Worm (Caenorhabditis elegans): ENCODE measurements around the gene F32D1.3.
A peak's percentile ranks its signal among the peaks of the same experiment; 100 is the strongest.

F32D1.3 gene

DNA sequence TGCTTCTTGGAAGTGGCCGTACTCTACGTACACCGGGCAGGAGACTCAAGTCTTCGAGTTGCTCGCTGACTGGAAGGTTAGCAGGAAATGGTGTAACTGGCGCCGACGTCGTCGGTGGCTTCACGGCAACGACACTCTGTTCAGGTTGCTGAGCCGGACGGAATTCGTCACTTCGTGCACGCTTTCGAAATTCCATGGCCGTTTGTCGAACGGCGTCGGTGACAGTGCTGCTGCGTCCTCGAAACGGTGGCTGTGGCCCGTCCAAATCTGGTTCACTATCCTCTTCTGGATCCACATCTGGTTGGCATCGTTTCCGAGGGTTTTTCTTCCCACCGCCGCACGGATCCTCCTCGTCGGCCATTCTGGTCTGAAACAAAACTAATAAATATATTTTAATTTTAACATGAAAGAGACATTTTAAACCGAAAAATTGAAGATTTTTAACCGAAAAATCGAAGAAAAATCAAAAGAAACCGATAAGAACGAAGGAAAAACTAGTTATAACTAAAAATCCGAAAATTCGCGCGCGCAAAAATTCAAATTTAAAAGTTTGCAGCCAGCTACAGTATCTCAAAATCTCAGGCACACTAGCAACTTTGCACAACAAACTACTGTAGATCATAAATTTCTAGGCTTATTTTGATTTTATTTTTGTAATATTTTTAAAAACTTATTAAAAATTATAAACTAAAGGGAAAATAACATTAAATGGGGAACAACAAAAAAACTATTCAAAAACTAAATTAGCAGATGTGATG is 14.6 kb upstream of the F32D1.3 start, which contains the start of gene F32D1.7:
F32D1.7 (minus strand) TSS at position 367 of the 758 bp plus-strand sequence.
- no peak for TF ChIP-seq him-1 (tag; optimal IDR thresholded peaks at IDR 0.05)
- peak; percentile 11 for TF ChIP-seq W03F9.2 (tag; optimal IDR thresholded peaks at IDR 0.05)

DNA sequence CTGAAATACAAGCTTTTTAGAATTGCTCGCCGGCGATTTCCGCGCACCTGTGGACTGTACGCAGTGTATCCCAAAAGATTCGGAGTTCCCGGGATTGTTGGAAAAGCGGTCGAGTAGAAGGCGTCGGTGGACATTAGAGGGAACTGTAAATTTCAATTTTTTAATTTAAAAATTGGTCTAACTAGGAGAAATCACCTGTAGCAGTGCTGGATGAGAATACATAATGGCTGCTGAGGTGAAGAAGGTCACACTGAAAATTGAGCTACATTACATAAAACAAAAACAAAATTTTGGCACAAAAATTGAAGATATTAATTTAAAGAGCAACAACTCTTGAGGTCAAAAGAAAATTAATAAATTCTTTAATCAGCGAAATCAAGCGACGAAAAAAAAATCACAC is 13.3 kb upstream of the F32D1.3 start, which contains the start of gene neg-1:
neg-1 (minus strand) TSS at position 250 of the 400 bp plus-strand sequence.
- no peak for TF ChIP-seq him-1 (tag; optimal IDR thresholded peaks at IDR 0.05)
- no peak for TF ChIP-seq W03F9.2 (tag; optimal IDR thresholded peaks at IDR 0.05)
- TF ChIP-seq dao-5 (tag; optimal IDR thresholded peaks at IDR 0.05), result no peak

DNA sequence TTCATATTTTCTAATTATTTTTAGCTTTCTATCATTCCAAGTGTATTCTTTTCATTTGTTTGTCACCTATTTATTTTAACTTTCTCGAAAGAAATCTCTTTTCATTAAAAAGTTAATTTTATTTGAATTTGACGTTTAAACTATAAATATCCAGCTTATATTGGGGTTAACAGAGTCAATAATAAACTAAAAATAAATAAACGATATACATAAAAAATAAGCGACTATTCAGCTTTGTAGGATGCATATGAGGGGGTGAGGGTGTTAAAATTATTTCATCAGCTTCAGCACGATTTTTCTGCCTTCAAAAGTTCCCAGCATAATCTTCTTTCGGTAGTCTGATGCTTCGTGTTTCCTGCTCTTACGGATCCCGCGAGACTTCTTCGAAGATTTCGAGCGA is 12.3 kb upstream of the F32D1.3 start:
- no peak for TF ChIP-seq him-1 (tag; optimal IDR thresholded peaks at IDR 0.05)
- TF ChIP-seq W03F9.2 (tag; optimal IDR thresholded peaks at IDR 0.05), result no peak
- no peak for TF ChIP-seq dao-5 (tag; optimal IDR thresholded peaks at IDR 0.05)

DNA sequence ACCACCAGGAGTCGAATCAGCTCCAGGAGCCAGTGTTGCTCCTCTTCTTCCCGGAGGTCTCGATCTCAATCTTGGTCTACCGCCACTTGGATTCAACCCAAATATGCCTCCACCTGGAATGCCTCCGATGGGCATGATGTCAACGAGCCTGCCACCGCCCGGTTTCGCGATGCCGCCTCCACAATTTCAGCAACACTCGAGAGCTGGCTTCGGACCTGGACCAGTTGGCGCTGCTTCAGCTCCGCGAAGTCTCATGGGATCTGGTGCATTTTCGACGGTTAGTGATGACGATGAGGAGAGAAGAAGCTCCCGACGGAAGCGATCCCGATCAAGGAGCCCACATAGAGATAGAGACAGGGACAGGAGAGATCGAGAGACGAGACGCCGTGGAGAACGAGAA is 11.6 kb upstream of the F32D1.3 start:
- TF ChIP-seq W03F9.2 (tag; optimal IDR thresholded peaks at IDR 0.05) (no peak), him-1 (tag; optimal IDR thresholded peaks at IDR 0.05) (no peak), dao-5 (tag; optimal IDR thresholded peaks at IDR 0.05) (no peak)

DNA sequence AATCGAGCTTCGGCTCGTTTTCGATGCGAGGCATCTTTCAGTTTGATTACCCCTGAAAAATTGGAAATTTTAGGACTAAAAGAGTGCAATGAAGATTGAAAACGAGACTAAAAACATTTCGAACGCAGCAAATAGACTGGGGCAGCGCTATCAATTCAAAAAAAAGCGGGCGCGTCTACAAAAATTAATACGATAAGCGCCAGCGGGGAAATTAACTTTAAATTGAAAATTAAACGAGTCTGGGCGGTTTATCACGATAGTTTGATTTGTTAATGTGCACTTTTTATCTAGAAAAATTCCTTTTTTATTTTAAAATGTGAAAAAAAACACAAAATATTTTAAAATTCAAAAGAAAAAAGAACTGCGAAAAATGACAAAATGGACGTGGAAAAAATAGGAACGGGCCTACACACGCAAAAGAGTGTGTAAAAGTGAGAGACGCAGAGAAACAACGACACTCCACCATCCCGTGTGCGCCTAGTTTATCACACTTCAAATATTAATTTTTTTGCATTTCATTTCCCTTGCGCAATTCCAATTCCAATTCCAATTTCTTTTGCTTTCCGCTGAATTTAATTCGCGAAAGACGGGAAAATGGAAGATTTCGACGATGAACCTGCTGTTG is 10.1 kb upstream of the F32D1.3 start, which contains the start of the genes gmpr-1 and fipp-1:
gmpr-1 (minus strand) TSS at position 75 of the 625 bp plus-strand sequence.
fipp-1 (plus strand) TSS at position 499 of the 625 bp plus-strand sequence.
- TF ChIP-seq W03F9.2 (tag; optimal IDR thresholded peaks at IDR 0.05) (peak; percentile 6), dao-5 (tag; optimal IDR thresholded peaks at IDR 0.05) (no peak), him-1 (tag; optimal IDR thresholded peaks at IDR 0.05) (no peak)

DNA sequence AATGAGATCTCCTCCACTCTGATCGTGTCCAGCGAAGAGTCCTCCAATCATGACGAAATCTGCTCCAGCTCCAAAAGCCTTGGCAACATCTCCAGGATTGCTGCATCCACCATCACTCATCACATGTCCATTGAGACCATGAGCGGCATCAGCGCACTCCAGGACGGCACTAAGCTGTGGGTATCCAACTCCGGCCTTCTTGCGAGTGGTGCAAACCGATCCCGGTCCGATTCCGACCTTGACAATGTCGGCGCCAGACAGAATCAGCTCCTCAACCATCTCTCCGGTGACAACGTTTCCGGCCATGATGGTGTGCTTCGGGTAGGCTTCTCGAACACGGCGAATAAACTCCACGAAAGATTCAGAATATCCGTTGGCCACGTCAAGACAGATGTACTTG is 9.1 kb upstream of the F32D1.3 start:
- TF ChIP-seq dao-5 (tag; optimal IDR thresholded peaks at IDR 0.05), result no peak
- no peak for TF ChIP-seq him-1 (tag; optimal IDR thresholded peaks at IDR 0.05)
- TF ChIP-seq W03F9.2 (tag; optimal IDR thresholded peaks at IDR 0.05), result no peak

DNA sequence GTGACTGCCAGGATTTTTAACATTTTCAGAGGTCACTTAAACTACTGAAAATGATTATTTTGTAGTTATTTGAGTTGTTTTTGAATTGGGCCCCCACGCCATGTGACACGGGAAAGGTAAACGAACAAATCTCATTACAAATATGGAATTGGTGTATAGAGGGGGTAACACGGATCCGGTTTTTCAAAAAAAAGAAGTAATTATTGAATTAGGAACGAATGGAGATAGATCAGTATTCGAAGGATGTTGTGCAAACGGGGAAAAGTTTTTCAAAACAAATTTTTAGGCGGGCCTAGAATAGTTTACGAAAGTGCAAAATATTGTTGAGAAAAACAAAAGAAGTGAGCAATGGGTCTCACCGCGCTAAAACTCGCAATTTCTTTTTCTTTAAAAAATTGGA is 5.1 kb upstream of the F32D1.3 start, which contains the start of gene F32D1.11:
F32D1.11 (minus strand) TSS at position 101 of the 400 bp plus-strand sequence.
- no peak for TF ChIP-seq W03F9.2 (tag; optimal IDR thresholded peaks at IDR 0.05)
- no peak for TF ChIP-seq dao-5 (tag; optimal IDR thresholded peaks at IDR 0.05)
- TF ChIP-seq him-1 (tag; optimal IDR thresholded peaks at IDR 0.05), result no peak

DNA sequence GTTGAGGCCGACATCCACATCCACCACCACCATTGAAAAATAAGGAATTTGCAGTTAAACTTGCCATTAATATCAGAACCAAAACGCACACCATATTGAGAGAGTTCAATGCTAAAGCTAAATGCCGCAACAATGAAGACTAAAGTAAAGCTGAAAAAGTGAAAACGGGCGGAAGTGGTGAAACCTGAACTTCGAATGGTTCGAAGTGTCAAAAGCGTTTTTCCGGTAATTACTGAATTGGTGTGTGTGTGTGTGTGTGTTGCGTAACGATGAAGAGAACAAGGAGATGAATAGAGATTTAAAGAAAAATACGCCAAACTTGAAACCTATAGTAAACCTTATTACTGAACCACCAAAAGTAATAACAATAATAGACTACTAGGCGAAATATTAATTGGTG is 3.1 kb upstream of the F32D1.3 start, which contains the start of gene grl-13:
grl-13 (minus strand) TSS at position 101 of the 400 bp plus-strand sequence.
- TF ChIP-seq W03F9.2 (tag; optimal IDR thresholded peaks at IDR 0.05) (no peak), dao-5 (tag; optimal IDR thresholded peaks at IDR 0.05) (no peak), him-1 (tag; optimal IDR thresholded peaks at IDR 0.05) (no peak)

DNA sequence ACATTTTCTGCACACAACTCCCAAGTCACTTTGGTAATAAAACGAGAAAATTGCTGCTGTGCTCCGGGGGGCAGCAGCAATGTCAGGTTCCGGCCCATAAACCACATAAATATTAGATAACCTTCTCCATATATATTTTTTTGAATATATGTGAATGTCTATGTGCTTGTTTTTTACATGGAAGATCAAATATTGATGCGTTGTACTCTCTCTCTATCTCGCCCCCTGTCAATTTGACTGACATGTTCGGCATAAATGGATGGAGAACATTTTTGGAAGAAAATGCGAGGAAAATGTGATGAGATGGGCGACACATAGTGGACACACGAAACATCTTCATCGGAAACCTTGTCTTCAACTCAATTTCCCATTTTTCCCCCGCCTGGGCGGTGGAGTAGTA is 1.4 kb downstream of the F32D1.3 start:
- no peak for TF ChIP-seq dao-5 (tag; optimal IDR thresholded peaks at IDR 0.05)
- no peak for TF ChIP-seq him-1 (tag; optimal IDR thresholded peaks at IDR 0.05)
- TF ChIP-seq W03F9.2 (tag; optimal IDR thresholded peaks at IDR 0.05), result no peak

DNA sequence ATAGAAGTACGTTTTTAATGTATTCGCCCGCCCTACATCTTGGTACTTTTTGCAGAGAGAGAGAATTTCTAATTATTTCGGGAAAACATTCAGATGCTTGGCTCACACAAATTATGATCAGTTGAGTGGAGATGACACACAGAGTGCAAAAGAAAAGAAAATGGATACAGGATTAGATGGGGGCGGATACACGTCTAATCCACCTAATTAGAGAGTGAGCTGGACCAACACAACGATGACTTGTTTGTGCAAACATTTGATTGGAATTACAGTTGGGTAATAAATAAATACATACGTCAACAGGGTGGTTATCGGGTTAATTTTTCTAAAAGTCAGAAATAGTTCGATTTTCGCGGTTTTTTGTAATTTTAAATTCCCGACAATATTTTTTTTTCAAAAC is 2.2 kb downstream of the F32D1.3 start:
- TF ChIP-seq W03F9.2 (tag; optimal IDR thresholded peaks at IDR 0.05), result no peak
- TF ChIP-seq dao-5 (tag; optimal IDR thresholded peaks at IDR 0.05), result no peak
- TF ChIP-seq him-1 (tag; optimal IDR thresholded peaks at IDR 0.05), result no peak

DNA sequence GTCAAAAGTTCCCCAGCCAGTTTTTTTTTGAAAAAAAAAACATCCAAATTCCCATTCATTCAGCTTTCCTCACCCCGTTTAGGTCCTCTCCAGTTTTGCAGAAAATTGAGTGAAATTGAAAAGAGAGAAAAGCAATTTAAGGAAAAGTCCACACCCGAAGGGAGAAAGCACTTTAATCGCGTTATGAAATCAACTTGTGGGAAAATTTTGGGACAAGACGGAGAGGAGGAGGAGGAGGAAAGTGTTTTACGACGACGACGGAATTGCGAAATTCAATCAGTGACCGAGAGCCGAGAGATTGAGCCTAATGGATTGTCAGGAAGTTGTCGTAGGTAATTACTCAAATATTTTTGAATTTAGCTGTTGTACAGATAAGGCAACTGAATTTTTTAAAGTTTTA is 4.0 kb downstream of the F32D1.3 start:
- TF ChIP-seq dao-5 (tag; optimal IDR thresholded peaks at IDR 0.05), result no peak
- TF ChIP-seq W03F9.2 (tag; optimal IDR thresholded peaks at IDR 0.05), result no peak
- no peak for TF ChIP-seq him-1 (tag; optimal IDR thresholded peaks at IDR 0.05)

DNA sequence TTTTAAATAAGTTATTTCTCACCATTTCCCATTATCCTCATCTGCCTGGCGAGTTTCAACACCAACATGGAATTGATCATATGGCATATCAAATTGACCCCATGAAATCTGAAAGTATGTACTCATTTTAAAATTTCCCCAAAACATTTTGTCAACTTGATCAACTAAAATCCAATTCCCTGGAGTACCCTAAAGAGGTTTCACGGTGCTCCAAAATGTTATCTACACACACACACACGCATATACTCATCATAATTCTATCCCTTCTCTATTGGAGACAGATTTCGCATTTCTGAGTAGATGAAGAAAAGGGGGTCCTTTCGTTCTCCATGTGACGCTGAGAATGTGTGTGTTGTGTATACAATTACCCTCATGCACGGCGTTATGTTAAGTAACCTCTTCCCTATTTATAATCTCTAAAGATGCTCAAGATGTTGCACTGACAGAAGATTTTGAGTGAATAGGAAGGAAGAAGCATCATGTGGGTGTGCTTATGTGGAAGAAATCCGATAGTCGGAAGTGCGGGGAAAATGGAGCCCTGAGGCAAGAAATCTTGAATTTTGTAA is 5.2 kb downstream of the F32D1.3 start:
- TF ChIP-seq dao-5 (tag; optimal IDR thresholded peaks at IDR 0.05), result no peak
- TF ChIP-seq him-1 (tag; optimal IDR thresholded peaks at IDR 0.05), result no peak
- TF ChIP-seq W03F9.2 (tag; optimal IDR thresholded peaks at IDR 0.05), result no peak

DNA sequence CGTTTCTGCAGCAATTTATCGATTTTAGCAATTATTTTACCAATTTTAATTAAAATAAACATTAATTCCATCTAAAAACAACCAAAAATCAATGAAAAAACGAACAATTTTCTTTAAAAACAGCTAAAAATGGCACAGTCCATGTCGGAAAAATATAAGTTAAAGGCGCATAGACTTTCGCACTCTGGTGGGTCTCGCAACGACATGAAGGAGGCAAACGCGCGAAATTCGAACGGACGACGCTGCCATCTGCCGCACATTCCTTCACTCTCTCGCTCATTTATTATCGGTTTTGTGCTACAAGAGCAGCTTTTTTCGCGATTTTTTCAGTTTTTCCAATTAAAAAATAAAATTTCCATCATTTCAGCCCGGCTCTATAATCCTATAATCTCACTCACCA is 14.6 kb downstream of the F32D1.3 start, which contains the start of gene mcm-7:
mcm-7 (plus strand) TSS at position 368 of the 400 bp plus-strand sequence.
- TF ChIP-seq W03F9.2 (tag; optimal IDR thresholded peaks at IDR 0.05), result no peak
- TF ChIP-seq dao-5 (tag; optimal IDR thresholded peaks at IDR 0.05), result no peak
- no peak for TF ChIP-seq him-1 (tag; optimal IDR thresholded peaks at IDR 0.05)

DNA sequence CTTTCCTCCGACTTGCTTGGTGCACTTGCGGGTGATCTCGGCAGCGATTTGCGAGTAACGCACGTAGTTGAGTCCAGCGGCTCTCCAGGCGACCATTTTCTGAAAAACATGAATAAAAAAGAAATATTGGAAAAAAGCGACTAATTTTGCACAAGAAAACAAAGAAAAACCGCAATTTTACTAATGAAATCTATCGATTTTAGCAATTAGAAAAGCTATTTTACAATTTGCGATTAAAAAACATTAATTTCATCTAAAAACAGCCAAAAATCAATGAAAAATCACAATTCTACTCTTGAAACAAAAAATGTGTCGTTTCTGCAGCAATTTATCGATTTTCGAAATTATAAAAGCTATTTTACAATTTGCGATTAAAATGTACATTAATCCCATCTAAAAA is 15.0 kb downstream of the F32D1.3 start, which contains the start of gene hpo-18:
hpo-18 (minus strand) TSS at position 101 of the 400 bp plus-strand sequence.
- TF ChIP-seq him-1 (tag; optimal IDR thresholded peaks at IDR 0.05) (no peak), W03F9.2 (tag; optimal IDR thresholded peaks at IDR 0.05) (no peak), dao-5 (tag; optimal IDR thresholded peaks at IDR 0.05) (no peak)
